Fruit fly (Drosophila melanogaster): ENCODE measurements around the gene CG17260.

Gene CG17260

dm6 chr2L:3057951-3058771, 21.1 kb downstream of the CG17260 start (continued):
- TF ChIP-seq CG12942 (GFP tag; optimal IDR thresholded peaks at IDR 0.05), result no peak
- TF ChIP-seq sisA (GFP tag; IDR thresholded peaks at IDR 0.05), result no peak
- TF ChIP-seq kni (GFP tag; optimal IDR thresholded peaks at IDR 0.05), result peak; percentile 58
- TF ChIP-seq CG18764 (GFP tag; optimal IDR thresholded peaks at IDR 0.05), result no peak
- peak; percentile 44; the same call in 1 of the 2 replicates for TF ChIP-seq NFAT (GFP tag; IDR thresholded peaks at IDR 0.05)
- peak in 1 of 2 experiments; percentile 13 for TF ChIP-seq chif (GFP tag; optimal IDR thresholded peaks at IDR 0.05)
- peak; percentile 2 for TF ChIP-seq CG15696 (tag; optimal IDR thresholded peaks at IDR 0.05)
- peak; percentile 97 for TF ChIP-seq exex (tag; optimal IDR thresholded peaks at IDR 0.05)
- TF ChIP-seq CG10543 (GFP tag; optimal IDR thresholded peaks at IDR 0.05), result peak; percentile 61
- peak; percentile 99 for TF ChIP-seq grn (GFP tag; optimal IDR thresholded peaks at IDR 0.05)
- TF ChIP-seq onecut (GFP tag; IDR thresholded peaks at IDR 0.05), result peak; percentile 5; the same call in 1 of the 2 replicates
- TF ChIP-seq CG31388 (GFP tag; optimal IDR thresholded peaks at IDR 0.05), result no peak
- no peak for TF ChIP-seq tin (GFP tag; optimal IDR thresholded peaks at IDR 0.05)
- TF ChIP-seq CG9932 (GFP tag; IDR thresholded peaks at IDR 0.05), result 0 out of 2 replicates have a peak, but pooled peaks have one; percentile 22
- TF ChIP-seq eve (GFP tag; optimal IDR thresholded peaks at IDR 0.05), result no peak
- TF ChIP-seq HHEX (GFP tag; optimal IDR thresholded peaks at IDR 0.05), result peak; percentile 33
- peak; percentile 41 for TF ChIP-seq CG4328 (GFP tag; optimal IDR thresholded peaks at IDR 0.05)
- TF ChIP-seq Eip74EF (GFP tag; optimal IDR thresholded peaks at IDR 0.05), result peak in 1 of 2 experiments; percentile 50
- peak; percentile 16 for TF ChIP-seq Dek (tag; optimal IDR thresholded peaks at IDR 0.05)
- TF ChIP-seq Hr78 (GFP tag; optimal IDR thresholded peaks at IDR 0.05), result peak in 1 of 2 experiments; percentile 40
- peak; percentile 71 for TF ChIP-seq GATAe (GFP tag; conservative IDR thresholded peaks at IDR 0.05)
- TF ChIP-seq Asciz (GFP tag; optimal IDR thresholded peaks at IDR 0.05), result peak; percentile 1
- TF ChIP-seq Deaf1 (tag; optimal IDR thresholded peaks at IDR 0.05), result no peak
- no peak for TF ChIP-seq Lim3 (GFP tag; IDR thresholded peaks at IDR 0.05)
- TF ChIP-seq gro (GFP tag; optimal IDR thresholded peaks at IDR 0.05), result peak; percentile 89
- peak; percentile 90 for TF ChIP-seq cwo (GFP tag; optimal IDR thresholded peaks at IDR 0.05)
- peak; percentile 40 for TF ChIP-seq HmgZ (tag; optimal IDR thresholded peaks at IDR 0.05)
- peak; percentile 41; the same call in 1 of the 2 replicates for TF ChIP-seq crol (GFP tag; IDR thresholded peaks at IDR 0.05)
- peak; percentile 69 for TF ChIP-seq sens (GFP tag)
- TF ChIP-seq sd (tag; optimal IDR thresholded peaks at IDR 0.05), result peak; percentile 75
- 0 out of 3 replicates have a peak, but pooled peaks have one; percentile 19 for TF ChIP-seq vnd (GFP tag; IDR thresholded peaks at IDR 0.05; ENCODE audit: partially characterized antibody)
- no peak for TF ChIP-seq Optix (GFP tag; IDR thresholded peaks at IDR 0.05)
- TF ChIP-seq tx (GFP tag; optimal IDR thresholded peaks at IDR 0.05), result no peak
- TF ChIP-seq CG2889 (GFP tag; IDR thresholded peaks at IDR 0.05), result no peak
- TF ChIP-seq ash1 (GFP tag; optimal IDR thresholded peaks at IDR 0.05), result peak; percentile 4
- peak; percentile 58 for TF ChIP-seq Med (GFP tag)
- no peak for TF ChIP-seq CG30431 (GFP tag; optimal IDR thresholded peaks at IDR 0.05)
- peak; percentile 97 for TF ChIP-seq CG7987 (GFP tag; optimal IDR thresholded peaks at IDR 0.05)
- TF ChIP-seq sug (tag; optimal IDR thresholded peaks at IDR 0.05), result peak; percentile 93
- peak; percentile 13 for TF ChIP-seq CG15011 (GFP tag; optimal IDR thresholded peaks at IDR 0.05)
- TF ChIP-seq caup (GFP tag; optimal IDR thresholded peaks at IDR 0.05; ENCODE audit: severe bottlenecking), result peak; percentile 32
- TF ChIP-seq Adf1 (GFP tag; IDR thresholded peaks at IDR 0.05), result peak; percentile 25; the same call in 1 of the 2 replicates
- peak; percentile 78 for TF ChIP-seq ftz-f1 (GFP tag; optimal IDR thresholded peaks at IDR 0.05)
- no peak for TF ChIP-seq dysf (GFP tag; IDR thresholded peaks at IDR 0.05)
- peak; percentile 59 for TF ChIP-seq CG18599 (GFP tag; optimal IDR thresholded peaks at IDR 0.05)
- peak; percentile 41 for TF ChIP-seq cg (GFP tag; optimal IDR thresholded peaks at IDR 0.05)
- peak; percentile 94 for TF ChIP-seq CG34376 (GFP tag; optimal IDR thresholded peaks at IDR 0.05)
- TF ChIP-seq en (GFP tag; optimal IDR thresholded peaks at IDR 0.05), result peak; percentile 73

Measured in whole organism, embryonic.